Worm (Caenorhabditis elegans): ENCODE measurements around the gene F23A7.5.
"Not testable (repeated sequence)": the region's sequence is repeated elsewhere in the genome, so short reads cannot be mapped to it uniquely, and the experiment has no call there.

F23A7.5 gene

DNA sequence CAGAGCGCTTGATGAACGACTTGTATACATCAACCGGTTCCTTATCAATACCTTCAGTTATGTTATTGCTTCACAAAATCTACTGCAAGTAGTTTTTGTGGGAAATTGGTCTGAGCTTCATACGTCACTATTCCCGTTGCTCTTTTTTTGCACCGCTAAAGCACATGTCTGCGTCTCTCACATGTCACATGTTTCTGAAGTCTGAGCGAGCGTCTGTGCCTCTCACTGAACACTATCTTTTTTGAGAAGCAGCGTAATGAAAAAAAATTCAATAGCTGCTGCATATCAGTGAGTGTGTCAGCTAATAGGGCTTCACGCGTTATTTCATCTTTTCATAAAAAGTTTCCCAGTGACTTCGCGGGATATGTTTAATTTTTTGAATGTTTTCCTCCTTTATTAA lies 10.4 kb upstream of the F23A7.5 start:
- no peak for TF ChIP-seq unc-62 (GFP tag; optimal IDR thresholded peaks at IDR 0.05)

DNA sequence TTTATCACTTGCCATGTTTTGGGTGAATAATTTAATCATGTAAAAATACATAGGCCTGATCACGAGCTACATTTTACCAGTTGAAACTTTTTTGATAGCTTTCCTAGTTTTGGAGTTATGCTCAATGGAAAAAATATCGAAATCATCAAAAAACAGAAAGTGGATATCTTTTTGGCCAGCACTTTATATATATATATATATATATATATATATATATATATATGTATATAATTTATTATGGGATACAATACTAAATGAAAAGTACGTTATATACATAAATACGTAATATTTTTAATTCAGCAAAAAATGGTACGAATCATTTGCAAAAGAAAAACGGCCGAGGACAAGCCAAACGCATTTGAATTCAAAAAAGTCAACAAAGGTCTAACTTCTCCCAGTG lies 9.0 kb upstream of the F23A7.5 start, which contains the start of gene F23A7.3:
TSS of gene F23A7.3 (plus strand) at position 301 of the 400 bp plus-strand sequence.
- not testable (repeated sequence) for TF ChIP-seq unc-62 (GFP tag; optimal IDR thresholded peaks at IDR 0.05)

DNA sequence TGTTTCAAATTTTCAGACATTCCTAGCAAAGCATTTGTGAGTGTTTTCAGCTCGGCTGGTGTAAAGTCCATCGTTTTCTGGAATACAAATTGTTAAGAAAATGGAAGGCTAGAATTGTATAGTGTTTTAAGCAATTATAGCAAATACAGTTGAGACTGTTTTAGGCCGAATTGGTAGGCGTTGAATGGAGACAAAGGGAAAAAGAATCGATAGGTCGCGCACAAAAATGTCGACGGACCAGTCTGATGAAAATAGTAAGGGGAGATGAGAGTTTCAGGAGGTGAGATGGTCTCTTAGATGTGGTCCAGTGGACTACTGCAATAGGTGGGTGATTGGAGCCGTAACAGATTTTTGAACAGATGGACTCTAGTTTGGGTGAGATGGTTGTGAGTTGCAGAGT lies 11.9 kb downstream of the F23A7.5 start:
- TF ChIP-seq unc-62 (GFP tag; optimal IDR thresholded peaks at IDR 0.05), result no peak

DNA sequence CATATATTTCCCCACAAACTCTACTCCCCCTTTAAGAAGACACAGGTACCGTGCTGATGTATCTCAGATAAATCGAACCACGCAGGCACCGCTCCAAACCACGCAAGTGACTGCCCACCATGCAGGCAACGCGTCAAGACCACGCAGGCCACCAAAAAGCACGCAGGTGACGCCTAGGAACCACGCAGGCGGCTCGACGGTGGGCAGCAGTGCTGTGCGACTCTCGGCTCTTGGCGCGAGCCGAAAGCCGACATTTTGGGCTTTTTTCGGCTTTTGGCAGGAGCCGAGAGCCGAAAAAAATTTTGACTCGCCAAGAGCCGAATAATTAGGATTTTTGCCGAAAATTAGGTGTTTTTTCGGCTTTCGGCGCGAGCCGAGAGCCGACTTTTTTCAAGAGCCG lies 14.4 kb downstream of the F23A7.5 start:
- no peak for TF ChIP-seq unc-62 (GFP tag; optimal IDR thresholded peaks at IDR 0.05)

DNA sequence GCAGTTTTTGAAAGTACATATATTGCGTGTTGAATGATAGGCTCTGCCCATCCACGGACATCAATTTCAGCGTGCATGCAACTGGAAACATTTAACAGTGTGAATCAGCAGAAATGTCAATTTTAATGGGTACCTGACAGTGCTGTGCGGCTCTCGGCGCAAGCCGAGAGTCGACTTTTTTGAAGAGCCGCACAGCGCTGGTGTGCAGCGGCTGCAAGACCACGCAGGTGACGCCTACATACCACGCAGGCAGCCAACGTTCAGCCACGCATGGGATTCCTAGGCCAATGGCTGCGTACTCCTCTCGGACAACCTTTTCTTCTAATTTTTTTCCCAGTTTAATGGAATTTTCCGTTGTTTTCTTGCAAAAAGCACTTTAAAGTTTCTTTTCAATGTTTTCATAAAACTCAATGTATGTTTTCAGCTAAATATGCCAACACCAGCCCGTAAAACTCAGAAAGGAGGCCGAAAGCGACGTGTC lies 16.1 kb downstream of the F23A7.5 start, which contains the start of gene W10G6.1:
TSS of gene W10G6.1 (plus strand) at position 431 of the 481 bp plus-strand sequence.
- no peak for TF ChIP-seq unc-62 (GFP tag; optimal IDR thresholded peaks at IDR 0.05)

DNA sequence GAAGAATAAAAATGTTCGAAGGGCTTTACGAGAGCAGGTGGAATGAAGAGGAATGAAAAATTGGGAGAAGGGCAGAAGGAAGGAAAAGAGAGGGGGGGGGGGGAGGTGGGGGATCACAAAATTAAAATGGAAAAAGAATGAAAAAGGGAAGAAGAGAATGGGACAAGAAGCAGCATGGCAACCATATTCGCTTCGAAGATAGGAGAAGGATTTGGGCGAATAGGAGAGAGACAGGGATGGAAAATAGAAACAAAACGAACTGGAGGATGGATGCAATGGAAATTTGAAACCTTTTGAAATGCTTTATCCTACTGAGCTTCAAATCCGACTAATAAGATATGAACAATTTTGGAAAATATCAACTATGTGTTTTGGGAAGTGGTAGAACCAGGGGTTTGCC lies 22.0 kb downstream of the F23A7.5 start, which contains the start of gene W10G6.6:
TSS of gene W10G6.6 (minus strand) at position 101 of the 400 bp plus-strand sequence.
- TF ChIP-seq unc-62 (GFP tag; optimal IDR thresholded peaks at IDR 0.05), result no peak

DNA sequence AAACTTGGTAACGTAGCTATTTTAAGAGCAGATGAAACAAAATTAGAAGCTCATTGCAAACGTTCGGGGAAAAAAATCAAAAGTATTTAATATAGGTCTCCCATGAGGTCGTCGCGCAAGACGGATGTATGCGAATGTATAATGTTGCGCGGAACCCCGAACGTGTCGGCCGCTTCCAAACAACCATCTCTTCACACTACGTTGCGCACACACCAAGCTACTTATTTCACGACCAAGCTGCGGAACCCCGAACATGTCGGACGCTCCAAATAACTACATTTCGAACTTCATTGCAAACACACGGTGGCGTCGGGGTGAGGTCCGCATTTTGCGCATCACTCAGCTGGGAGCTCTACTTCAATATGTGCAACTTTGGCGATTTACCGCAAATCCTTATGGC lies 29.8 kb downstream of the F23A7.5 start:
- TF ChIP-seq unc-62 (GFP tag; optimal IDR thresholded peaks at IDR 0.05), result no peak

DNA sequence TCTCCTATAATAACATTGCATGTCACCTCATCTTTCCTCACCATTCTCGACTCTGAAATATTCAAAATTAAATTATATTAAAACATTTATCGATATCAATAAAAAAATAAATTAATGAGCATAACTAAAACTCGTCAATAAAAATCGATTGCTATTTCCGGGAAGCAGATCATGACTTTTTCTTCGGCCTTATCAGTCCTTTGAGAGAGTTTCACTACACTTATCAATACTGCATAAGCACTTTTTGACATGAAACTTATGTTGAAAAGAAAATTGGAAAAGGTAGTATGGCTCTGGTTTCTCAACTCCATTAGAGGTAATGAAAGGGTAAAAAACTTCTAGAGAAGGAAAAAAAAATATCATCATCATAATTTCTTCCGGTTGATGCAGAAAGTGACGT lies 31.4 kb downstream of the F23A7.5 start:
- no peak for TF ChIP-seq unc-62 (GFP tag; optimal IDR thresholded peaks at IDR 0.05)

DNA sequence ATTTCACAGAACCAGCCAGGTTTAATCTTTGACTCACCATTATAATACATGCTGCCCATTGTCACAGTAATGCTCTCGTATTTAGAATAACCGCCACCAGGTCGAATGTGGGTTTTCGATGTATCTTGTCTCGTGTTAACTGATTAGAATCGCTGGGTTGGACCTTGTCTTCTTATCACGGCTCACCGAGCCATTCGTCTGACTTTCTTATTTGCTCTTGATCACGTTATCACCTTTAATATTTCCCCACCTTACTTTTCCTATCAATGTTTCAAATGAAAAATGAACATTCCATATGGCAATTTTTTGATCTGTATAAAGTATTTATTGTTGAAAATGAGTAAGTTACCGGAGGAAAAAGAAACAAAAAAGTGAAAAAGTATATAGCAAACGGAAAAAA lies 33.3 kb downstream of the F23A7.5 start, which contains the start of gene sgk-1:
TSS of gene sgk-1 (minus strand) at position 130 of the 400 bp plus-strand sequence.
- no peak for TF ChIP-seq unc-62 (GFP tag; optimal IDR thresholded peaks at IDR 0.05)

DNA sequence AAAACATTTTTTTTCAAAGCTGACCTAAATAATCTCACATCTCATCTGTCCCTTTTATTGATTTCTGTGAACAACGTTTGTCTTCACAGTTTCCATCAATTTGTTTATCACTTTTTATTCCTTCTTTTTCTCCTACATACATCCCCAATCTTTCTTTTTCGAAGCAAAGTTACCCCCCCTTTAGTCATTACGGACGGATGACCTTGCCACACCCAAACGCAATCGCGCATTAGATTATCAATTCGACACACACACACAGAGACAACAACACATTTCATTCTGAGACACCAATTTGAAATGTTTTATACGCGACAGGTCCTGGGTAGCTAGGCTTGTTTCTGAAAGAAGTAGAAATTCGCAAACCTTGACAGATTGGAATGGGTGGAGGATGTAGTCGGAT lies 34.6 kb downstream of the F23A7.5 start:
- no peak for TF ChIP-seq unc-62 (GFP tag; optimal IDR thresholded peaks at IDR 0.05)

DNA sequence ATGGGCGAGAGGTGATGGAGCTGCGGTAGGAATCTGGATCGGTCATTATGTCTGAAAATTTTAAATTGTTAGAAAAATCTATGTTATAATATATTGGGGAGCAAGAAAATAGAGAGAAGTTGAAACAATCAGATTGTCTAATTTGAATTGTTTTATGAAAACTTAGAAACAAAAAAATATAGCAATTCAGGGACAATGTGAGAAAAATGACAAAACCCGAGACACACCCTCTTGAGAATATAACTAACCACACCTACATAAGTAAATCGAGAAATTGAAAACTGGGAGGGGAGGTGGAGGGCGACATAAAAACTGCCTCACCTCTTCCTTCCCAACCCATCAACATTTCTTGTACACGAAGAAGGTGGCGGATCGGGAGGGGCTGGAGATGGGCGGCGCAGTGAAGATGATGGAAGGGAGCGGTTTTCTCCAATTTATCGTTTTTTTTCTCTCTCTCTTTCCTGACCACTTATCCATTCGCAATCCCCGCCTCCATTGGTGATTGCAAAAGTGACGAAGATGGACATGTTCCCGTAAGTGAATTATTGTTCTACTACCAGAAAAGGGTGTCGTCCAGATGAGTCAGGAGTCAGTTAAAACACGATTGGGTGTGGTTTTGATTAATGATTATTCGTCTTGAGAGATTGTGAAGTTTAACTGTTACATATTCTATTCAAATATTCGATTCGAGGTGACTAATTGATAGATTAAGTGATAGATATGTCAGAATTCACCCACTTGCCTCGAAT lies 37.1 kb downstream of the F23A7.5 start, which contains the start of gene mua-6:
TSS of gene mua-6 (minus strand) at position 51 of the 749 bp plus-strand sequence.
- TF ChIP-seq unc-62 (GFP tag; optimal IDR thresholded peaks at IDR 0.05), result no peak

DNA sequence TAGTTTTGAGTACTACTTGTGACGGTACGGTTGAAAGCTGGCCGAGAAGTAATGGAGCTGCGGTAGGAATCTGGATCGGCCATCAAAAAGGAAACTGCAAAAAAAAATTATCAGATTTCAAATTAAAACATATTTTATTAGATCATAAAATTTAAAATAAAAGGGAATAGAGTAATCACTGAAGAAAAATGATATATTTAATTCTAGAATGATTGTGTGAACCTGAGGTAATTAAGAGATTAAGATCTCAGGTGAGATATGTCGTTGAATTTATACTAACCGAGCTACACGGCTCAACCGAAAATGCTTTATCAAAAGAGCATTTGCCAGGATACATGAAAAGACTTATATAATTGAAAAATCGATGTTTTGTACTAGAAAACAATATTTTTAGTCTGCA lies 41.2 kb downstream of the F23A7.5 start, which contains the start of gene ifa-3:
TSS of gene ifa-3 (minus strand) at position 101 of the 400 bp plus-strand sequence.
- TF ChIP-seq unc-62 (GFP tag; optimal IDR thresholded peaks at IDR 0.05), result no peak

DNA sequence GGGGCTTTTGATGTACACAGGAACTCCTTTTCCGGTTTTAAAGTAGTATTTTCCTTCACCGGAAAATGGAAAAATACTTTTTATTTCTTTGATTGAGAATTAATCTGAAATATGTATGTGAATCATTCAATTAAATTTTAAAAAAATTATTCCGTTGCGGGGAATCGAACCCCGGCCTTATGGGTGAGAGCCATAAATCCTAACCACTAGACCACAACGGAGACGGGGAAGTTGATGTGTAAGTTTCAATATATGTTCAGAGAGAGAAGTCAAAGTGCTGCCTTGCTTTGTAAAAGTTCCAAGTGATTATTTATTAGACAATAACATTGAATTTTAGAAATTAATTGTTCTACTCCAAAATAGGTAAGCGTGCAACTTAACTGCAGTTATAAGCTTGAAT lies 42.4 kb downstream of the F23A7.5 start:
- no peak for TF ChIP-seq unc-62 (GFP tag; optimal IDR thresholded peaks at IDR 0.05)

DNA sequence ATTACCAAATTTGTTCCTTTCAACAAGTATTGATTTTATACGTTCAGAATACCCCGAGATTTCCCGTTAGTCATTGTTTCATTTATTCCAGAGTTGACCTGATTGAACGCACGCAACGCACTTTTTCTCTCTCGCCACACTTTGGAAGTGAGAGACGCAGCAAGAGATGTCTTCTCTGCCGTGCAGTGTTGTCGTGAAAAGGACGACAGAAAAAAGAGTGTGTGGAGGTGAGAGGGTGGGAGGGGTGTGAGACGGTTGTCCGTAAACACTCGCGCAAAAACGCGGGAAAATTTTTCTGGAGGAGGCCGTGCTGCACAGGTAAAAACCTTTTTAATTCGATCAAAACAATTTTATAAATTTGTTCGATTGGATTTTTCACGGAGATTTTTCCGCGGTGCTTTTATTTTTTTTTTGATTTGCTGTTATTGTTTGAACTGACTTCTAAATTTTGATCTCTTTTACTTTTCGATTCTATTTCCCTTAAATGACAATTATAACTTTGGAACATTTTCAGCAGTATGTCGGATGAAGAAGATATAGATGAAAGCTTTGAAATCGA lies 46.6 kb downstream of the F23A7.5 start, which contains the start of gene sdc-1:
TSS of gene sdc-1 (plus strand) at position 509 of the 559 bp plus-strand sequence.
- TF ChIP-seq unc-62 (GFP tag; optimal IDR thresholded peaks at IDR 0.05), result no peak

DNA sequence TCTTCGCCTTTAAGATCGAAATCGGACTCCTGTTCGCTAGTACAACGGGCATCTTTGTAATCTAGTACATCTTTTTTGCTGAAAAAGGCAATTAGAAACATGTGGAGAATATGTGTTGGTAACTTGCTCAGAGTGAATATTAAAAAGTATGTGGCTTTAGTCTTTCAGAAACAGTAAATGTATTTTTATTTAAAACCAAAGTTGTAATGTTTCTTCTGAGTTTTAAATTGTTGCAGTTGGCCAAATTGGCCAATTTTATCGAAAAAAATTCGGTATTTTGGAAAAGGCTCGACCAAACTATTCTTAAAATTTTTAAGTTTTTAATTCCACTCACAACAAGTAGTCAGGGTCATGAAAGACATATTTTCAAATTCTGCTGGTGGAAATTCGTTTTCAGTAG lies 54.4 kb downstream of the F23A7.5 start, which contains the start of gene F52E10.2:
TSS of gene F52E10.2 (minus strand) at position 101 of the 400 bp plus-strand sequence.
- no peak for TF ChIP-seq unc-62 (GFP tag; optimal IDR thresholded peaks at IDR 0.05)

DNA sequence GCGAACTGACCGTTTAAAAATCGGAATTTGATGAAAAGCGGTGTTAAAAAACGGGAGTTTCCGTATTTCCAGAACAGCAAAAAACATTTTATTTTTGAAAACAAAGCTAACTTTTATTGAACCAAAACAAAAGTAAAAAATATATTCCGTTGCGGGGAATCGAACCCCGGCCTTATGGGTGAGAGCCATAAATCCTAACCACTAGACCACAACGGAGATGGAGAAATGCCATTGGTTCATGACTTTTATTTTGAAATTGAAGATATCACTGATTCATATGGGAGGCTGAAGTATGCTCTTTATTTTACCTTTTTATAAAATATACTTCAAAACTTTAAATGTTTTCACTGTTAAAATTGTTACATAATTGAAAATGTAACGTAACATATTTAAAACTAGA lies 56.4 kb downstream of the F23A7.5 start:
- TF ChIP-seq unc-62 (GFP tag; optimal IDR thresholded peaks at IDR 0.05), result no peak

Data from whole organism, dauer.